Fruit fly (Drosophila melanogaster) whole organism, larva: ENCODE results near the gene Efa6.

Experiments
- noc ChIP-seq: fragments of 200-800 bp; sonication (Bioruptor generic); optimal IDR thresholded peaks from 3 replicates; lab custom pipeline; 2019; ENCODE audit warnings: missing biosample characterization, mild to moderate bottlenecking, missing genetic modification characterization, moderate library complexity

The Efa6 gene

dm6 chr3R:22634549-22635410, 47.2 kb downstream of the Efa6 start:
- TF ChIP-seq noc (tag; lab: Kevin White, UChicago) = no peak

dm6 chr3R:22635684-22636566, 48.4 kb downstream of the Efa6 start:
- TF ChIP-seq noc (tag; lab: Kevin White, UChicago) = peak; percentile 30

dm6 chr3R:22636567-22636889, 49.0 kb downstream of the Efa6 start:
- no peak for TF ChIP-seq noc (tag; lab: Kevin White, UChicago)

- no peak for TF ChIP-seq noc (tag; lab: Kevin White, UChicago)
These were observed 51.2 kb downstream of the Efa6 start for dm6 chr3R:22638604-22639238.

- no peak for TF ChIP-seq noc (tag; lab: Kevin White, UChicago)
These were observed 51.8 kb downstream of the Efa6 start, which contains the start of the genes loco and wake for dm6 chr3R:22639239-22639858. TSS of gene loco (minus strand) at chr3R:22639387. TSS of gene wake (plus strand) at chr3R:22639808.

- no peak for TF ChIP-seq noc (tag; lab: Kevin White, UChicago)
These were observed 62.3 kb downstream of the Efa6 start for dm6 chr3R:22649859-22650258.
